Worm (Caenorhabditis elegans): ENCODE results near the gene erh-1.

erh-1 gene

DNA sequence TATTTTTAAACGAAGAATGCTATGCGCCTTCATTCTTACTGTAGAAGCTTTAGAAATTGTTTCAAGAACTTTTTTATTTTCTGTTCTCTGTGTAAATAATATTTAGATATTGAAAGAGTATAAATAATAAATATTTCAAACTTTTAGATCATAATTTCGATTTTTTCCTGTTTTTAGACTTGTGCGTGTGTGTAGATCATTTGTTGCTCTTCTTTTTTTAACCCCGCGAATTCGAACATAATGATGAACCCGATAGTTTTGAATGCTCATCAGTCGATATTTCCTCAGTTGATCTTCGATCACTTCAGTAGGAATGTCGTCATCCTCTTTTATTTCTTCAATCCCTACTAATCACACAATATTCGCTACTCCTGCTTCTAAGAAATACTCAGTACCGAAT lies 18.3 kb upstream of the erh-1 start, which contains the start of gene T21C9.13:
Gene T21C9.13 (plus strand): TSS at position 33 of the 400 bp plus-strand sequence.
- TF ChIP-seq lin-13 (GFP tag; optimal IDR thresholded peaks at IDR 0.05) (no peak), nhr-84 (tag; optimal IDR thresholded peaks at IDR 0.05) (no peak), jun-1 (tag; optimal IDR thresholded peaks at IDR 0.05) (no peak), hlh-4 (tag; optimal IDR thresholded peaks at IDR 0.05) (no peak), lin-35 (GFP tag; optimal IDR thresholded peaks at IDR 0.05) (no peak), aha-1 (tag; optimal IDR thresholded peaks at IDR 0.05) (no peak), ceh-63 (GFP tag; optimal IDR thresholded peaks at IDR 0.05) (no peak), hlh-17 (GFP tag; optimal IDR thresholded peaks at IDR 0.05; ENCODE audit: borderline replicate concordance) (no peak), unc-62 (GFP tag; optimal IDR thresholded peaks at IDR 0.05) (no peak), unc-130 (tag; optimal IDR thresholded peaks at IDR 0.05) (no peak), ztf-11 (tag; optimal IDR thresholded peaks at IDR 0.05) (no peak), C04F5.9 (tag; optimal IDR thresholded peaks at IDR 0.05) (no peak), isw-1 (GFP tag; IDR thresholded peaks at IDR 0.05) (no peak), mef-2 (tag; optimal IDR thresholded peaks at IDR 0.05) (no peak), skn-1 (tag; optimal IDR thresholded peaks at IDR 0.05) (no peak), tbx-2 (tag; optimal IDR thresholded peaks at IDR 0.05) (no peak), egl-27 (tag; optimal IDR thresholded peaks at IDR 0.05) (no peak)

DNA sequence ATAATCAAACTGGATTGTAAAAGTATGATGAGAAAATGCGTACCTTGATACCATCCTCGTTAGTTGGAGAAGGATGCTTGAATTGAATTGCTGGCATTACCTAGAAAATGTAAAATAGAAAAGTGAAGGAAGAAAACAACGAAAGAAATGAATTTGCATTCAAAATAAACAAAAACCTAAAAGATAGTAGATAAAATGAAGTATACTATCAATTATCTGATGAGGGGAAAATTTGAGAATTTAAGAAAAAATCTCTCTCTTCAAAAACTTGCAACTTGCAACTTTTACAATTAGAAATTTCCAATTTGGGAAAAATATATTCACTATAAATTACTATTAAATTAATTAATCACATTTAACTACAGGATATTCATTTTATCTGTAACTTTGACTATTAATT lies 15.9 kb upstream of the erh-1 start, which contains the start of gene T21C9.11:
Gene T21C9.11 (minus strand): TSS at position 101 of the 400 bp plus-strand sequence.
- TF ChIP-seq lin-39 (tag; optimal IDR thresholded peaks at IDR 0.05) (no peak), nhr-11 (tag; optimal IDR thresholded peaks at IDR 0.05) (no peak), pax-3 (tag; optimal IDR thresholded peaks at IDR 0.05) (no peak), lin-14 (GFP tag; optimal IDR thresholded peaks at IDR 0.05) (no peak), dsc-1 (tag; optimal IDR thresholded peaks at IDR 0.05) (no peak), ceh-63 (GFP tag; optimal IDR thresholded peaks at IDR 0.05) (no peak), zip-4 (GFP tag; optimal IDR thresholded peaks at IDR 0.05) (no peak), nhr-84 (tag; optimal IDR thresholded peaks at IDR 0.05) (no peak), nhr-71 (tag; optimal IDR thresholded peaks at IDR 0.05) (no peak), xbp-1 (tag; optimal IDR thresholded peaks at IDR 0.05) (no peak), aha-1 (tag; optimal IDR thresholded peaks at IDR 0.05) (no peak), aly-2 (tag; optimal IDR thresholded peaks at IDR 0.05) (no peak), mdl-1 (tag; optimal IDR thresholded peaks at IDR 0.05) (no peak), efl-1 (optimal IDR thresholded peaks at IDR 0.05) (no peak), efl-1 (GFP tag; optimal IDR thresholded peaks at IDR 0.05 in 1 of 2) (no peak), nhr-76 (tag; optimal IDR thresholded peaks at IDR 0.05) (no peak), C16A3.4 (tag; optimal IDR thresholded peaks at IDR 0.05) (no peak), skn-1 (tag; optimal IDR thresholded peaks at IDR 0.05) (no peak), swsn-7 (tag; optimal IDR thresholded peaks at IDR 0.05) (no peak), ama-1 (optimal IDR thresholded peaks at IDR 0.05) (no peak), blmp-1 (tag; optimal IDR thresholded peaks at IDR 0.05) (no peak)

DNA sequence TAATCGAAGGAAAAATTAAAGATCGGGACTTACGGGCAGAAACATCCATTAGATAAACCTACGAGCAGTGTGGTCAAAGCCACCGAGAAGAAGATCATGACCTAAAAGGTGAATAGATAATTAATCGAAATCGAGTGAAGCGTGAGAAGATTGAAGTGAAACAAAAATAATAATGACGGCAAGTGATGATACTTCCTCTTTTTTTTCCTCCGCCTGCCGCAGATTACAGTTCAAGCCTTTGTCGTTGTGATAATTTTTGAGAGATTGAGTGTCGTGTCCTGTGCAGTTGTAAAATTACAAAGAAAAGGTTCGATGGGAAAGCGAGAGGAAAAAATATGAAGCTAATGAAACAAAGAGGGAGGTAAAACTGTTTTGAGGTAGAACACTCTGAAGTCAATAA lies 13.5 kb upstream of the erh-1 start, which contains the start of gene T21C9.9:
Gene T21C9.9 (minus strand): TSS at position 101 of the 400 bp plus-strand sequence.
- TF ChIP-seq nhr-84 (tag; optimal IDR thresholded peaks at IDR 0.05) (no peak), egl-13 (tag; optimal IDR thresholded peaks at IDR 0.05) (no peak), fkh-8 (tag; optimal IDR thresholded peaks at IDR 0.05) (no peak), ceh-63 (GFP tag; optimal IDR thresholded peaks at IDR 0.05) (no peak), C34B4.2 (tag; optimal IDR thresholded peaks at IDR 0.05) (no peak), pax-3 (tag; optimal IDR thresholded peaks at IDR 0.05) (no peak), skn-1 (tag; optimal IDR thresholded peaks at IDR 0.05) (no peak), unc-98 (GFP tag; IDR thresholded peaks at IDR 0.05) (no peak), ceh-90 (tag; optimal IDR thresholded peaks at IDR 0.05) (no peak)

Measured in whole organism, L1 larva.